Fruit fly (Drosophila melanogaster) whole organism, embryonic: ENCODE results near the gene Dmtn.

Experiments used
- Atf6 ChIP-seq: fragments of 200-800 bp; sonication (Bioruptor generic); IDR thresholded peaks from 2 replicates; pipeline ENCODE4 v1.3.6; 2022; ENCODE audit warnings: missing biosample characterization, missing genetic modification characterization
- Bgb ChIP-seq: fragments of 200-800 bp; sonication (Bioruptor generic); IDR thresholded peaks from 2 replicates; pipeline ENCODE4 v1.3.6; 2022; ENCODE audit warnings: missing biosample characterization, missing genetic modification characterization; ENCODE audit not compliant: partially characterized antibody
- CG10274 ChIP-seq: fragments of 200-800 bp; sonication (Bioruptor generic); optimal IDR thresholded peaks from 3 replicates; lab custom pipeline; 2017; ENCODE audit warnings: missing biosample characterization, mild to moderate bottlenecking, missing genetic modification characterization
- CG10321 ChIP-seq: fragments of 200-800 bp; sonication (Bioruptor generic); IDR thresholded peaks from 2 replicates; pipeline ENCODE4 v1.3.6; 2022; ENCODE audit warnings: missing biosample characterization, missing genetic modification characterization
- CG10543 ChIP-seq: fragments of 200-800 bp; sonication (Bioruptor generic); optimal IDR thresholded peaks from 3 replicates; lab custom pipeline; 2017; ENCODE audit warnings: missing biosample characterization, mild to moderate bottlenecking, missing genetic modification characterization, moderate library complexity
- CG14014 ChIP-seq: fragments of 200-800 bp; sonication (Bioruptor generic); IDR thresholded peaks from 2 replicates; pipeline ENCODE4 v1.3.6; 2022; ENCODE audit warnings: missing biosample characterization, missing genetic modification characterization
- CG14441 ChIP-seq: fragments of 200-800 bp; sonication (Bioruptor generic); IDR thresholded peaks from 2 replicates; pipeline ENCODE4 v1.3.6; 2022; ENCODE audit warnings: missing biosample characterization, missing genetic modification characterization
- CG15601 ChIP-seq: fragments of 200-800 bp; sonication (Bioruptor generic); optimal IDR thresholded peaks from 3 replicates; lab custom pipeline; 2019; ENCODE audit warnings: missing biosample characterization, mild to moderate bottlenecking, missing genetic modification characterization, moderate library complexity
- CG1832 ChIP-seq: fragments of 200-800 bp; sonication (Bioruptor generic); optimal IDR thresholded peaks from 2 replicates; lab custom pipeline; 2017; ENCODE audit warnings: missing biosample characterization, mild to moderate bottlenecking, missing genetic modification characterization, inconsistent platforms
- CG2202 ChIP-seq: fragments of 200-800 bp; sonication (Bioruptor generic); optimal IDR thresholded peaks from 2 replicates; lab custom pipeline; 2018; ENCODE audit warnings: missing biosample characterization, mild to moderate bottlenecking, missing genetic modification characterization
- CG32532 ChIP-seq: fragments of 200-800 bp; sonication (Bioruptor generic); IDR thresholded peaks from 2 replicates; pipeline ENCODE4 v1.3.6; 2022; ENCODE audit warnings: missing biosample characterization, missing genetic modification characterization
- CG32772 ChIP-seq: fragments of 200-800 bp; sonication (Bioruptor generic); IDR thresholded peaks from 2 replicates; pipeline ENCODE4 v1.3.6; 2022; ENCODE audit warnings: missing biosample characterization, missing genetic modification characterization
- CG34422 ChIP-seq: fragments of 200-800 bp; sonication (Bioruptor generic); IDR thresholded peaks from 3 replicates; pipeline ENCODE4 v1.3.6; 2022; ENCODE audit warnings: missing biosample characterization, missing genetic modification characterization
- CG4617 ChIP-seq: fragments of 200-800 bp; sonication (Bioruptor generic); optimal IDR thresholded peaks from 3 replicates; lab custom pipeline; 2016; ENCODE audit warnings: missing biosample characterization, missing genetic modification characterization, borderline replicate concordance
- CG4730 ChIP-seq: fragments of 200-800 bp; sonication (Bioruptor generic); IDR thresholded peaks from 2 replicates; pipeline ENCODE4 v1.3.6; 2022; ENCODE audit warnings: missing biosample characterization, missing genetic modification characterization
- CG6791 ChIP-seq: fragments of 200-800 bp; sonication (Bioruptor generic); IDR thresholded peaks from 3 replicates; pipeline ENCODE4 v1.3.6; 2022; ENCODE audit warnings: missing biosample characterization, missing genetic modification characterization; ENCODE audit not compliant: partially characterized antibody
- CG7745 ChIP-seq: fragments of 200-800 bp; sonication (Bioruptor generic); optimal IDR thresholded peaks from 2 replicates; lab custom pipeline; 2018; ENCODE audit warnings: missing biosample characterization, mild to moderate bottlenecking, missing genetic modification characterization, moderate library complexity
- CG8089 ChIP-seq: fragments of 200-800 bp; sonication (Bioruptor generic); optimal IDR thresholded peaks from 3 replicates; lab custom pipeline; 2016; ENCODE audit warnings: missing biosample characterization, missing genetic modification characterization
- CG8290 ChIP-seq, 3 experiments: fragments of 200-800 bp; sonication (Bioruptor generic); optimal IDR thresholded peaks; 2 replicates each; lab custom pipeline; 2016 to 2019; ENCODE audit warnings: missing biosample characterization in 3 of 3, missing genetic modification characterization in 3 of 3, mild to moderate bottlenecking in 2 of 3, moderate library complexity in 1 of 3
- CG8765 ChIP-seq: fragments of 200-800 bp; sonication (Bioruptor generic); IDR thresholded peaks from 2 replicates; pipeline ENCODE4 v1.3.6; 2022; ENCODE audit warnings: missing biosample characterization, missing genetic modification characterization
- Dek ChIP-seq: fragments of 200-800 bp; sonication (Bioruptor generic); optimal IDR thresholded peaks from 3 replicates; lab custom pipeline; 2019; ENCODE audit warnings: missing biosample characterization, mild to moderate bottlenecking, missing genetic modification characterization, moderate library complexity
- Fer1 ChIP-seq: fragments of 200-800 bp; sonication (Bioruptor generic); optimal IDR thresholded peaks from 2 replicates; lab custom pipeline; 2017; ENCODE audit warnings: missing biosample characterization, mild to moderate bottlenecking, missing genetic modification characterization
- Gug ChIP-seq: fragments of 200-800 bp; sonication (Bioruptor generic); IDR thresholded peaks from 4 replicates; pipeline ENCODE4 v1.3.6; 2022; ENCODE audit warnings: missing biosample characterization, missing genetic modification characterization
- Hr39 ChIP-seq: fragments of >200 bp; optimal IDR thresholded peaks from 2 replicates; lab custom pipeline; 2017
- Hr78 ChIP-seq, 2 experiments: fragments of 200-800 bp in 1 of 2; fragments of >200 bp in 1 of 2; sonication (Bioruptor generic) in 1 of 2; optimal IDR thresholded peaks; 2 replicates each; lab custom pipeline; 2017 to 2019; ENCODE audit warnings: missing biosample characterization in 2 of 2, missing genetic modification characterization in 2 of 2, mild to moderate bottlenecking in 1 of 2, moderate library complexity in 1 of 2
- Med ChIP-seq: fragments of 200-800 bp; sonication (Bioruptor generic); peaks from one replicate; lab custom pipeline; 2016; ENCODE audit warnings: missing biosample characterization, missing genetic modification characterization, mild to moderate bottlenecking, inconsistent platforms, moderate library complexity
- Pdp1 ChIP-seq, 2 experiments: fragments of 200-800 bp; sonication (Bioruptor generic); optimal IDR thresholded peaks; 3 replicates each; lab custom pipeline; 2016; ENCODE audit warnings: missing biosample characterization in 2 of 2, missing genetic modification characterization in 2 of 2, mild to moderate bottlenecking in 1 of 2, moderate library complexity in 1 of 2
- Poxn ChIP-seq: fragments of 200-800 bp; sonication (Bioruptor generic); IDR thresholded peaks from 2 replicates; pipeline ENCODE4 v1.3.6; 2022; ENCODE audit warnings: missing biosample characterization, missing genetic modification characterization
- Trl ChIP-seq, 3 experiments: fragments of >200 bp in 2 of 3; fragments of 200-800 bp in 1 of 3; sonication (Bioruptor generic) in 1 of 3; optimal IDR thresholded peaks; 2 replicates in 1 of 3; 3 replicates in 2 of 3; lab custom pipeline; 2016 to 2017; ENCODE audit warnings: missing biosample characterization in 1 of 3, missing genetic modification characterization in 1 of 3
- amos ChIP-seq: fragments of 200-800 bp; sonication (Bioruptor generic); IDR thresholded peaks from 2 replicates; pipeline ENCODE4 v1.3.6; 2022; ENCODE audit warnings: missing biosample characterization, missing genetic modification characterization; ENCODE audit not compliant: partially characterized antibody
- az2 ChIP-seq: fragments of 200-800 bp; sonication (Bioruptor generic); optimal IDR thresholded peaks from 3 replicates; lab custom pipeline; 2016; ENCODE audit warnings: missing biosample characterization, missing genetic modification characterization
- cad ChIP-seq: fragments of >200 bp; optimal IDR thresholded peaks from 2 replicates; lab custom pipeline; 2017; ENCODE audit warnings: missing biosample characterization, missing genetic modification characterization
- crol ChIP-seq: fragments of 200-800 bp; sonication (Bioruptor generic); IDR thresholded peaks from 2 replicates; pipeline ENCODE4 v1.3.6; 2022; ENCODE audit warnings: missing biosample characterization, missing genetic modification characterization
- esg ChIP-seq: fragments of 200-800 bp; sonication (Bioruptor generic); conservative IDR thresholded peaks from 2 replicates; pipeline ENCODE4 v1.3.6; 2022; ENCODE audit warnings: missing biosample characterization, missing genetic modification characterization
- gcm2 ChIP-seq: fragments of 200-800 bp; sonication (Bioruptor generic); optimal IDR thresholded peaks from 2 replicates; lab custom pipeline; 2016; ENCODE audit warnings: missing biosample characterization, missing genetic modification characterization
- hbn ChIP-seq: fragments of 200-800 bp; sonication (Bioruptor generic); IDR thresholded peaks from 2 replicates; pipeline ENCODE4 v1.3.6; 2022; ENCODE audit warnings: missing biosample characterization, missing genetic modification characterization; ENCODE audit not compliant: partially characterized antibody
- kah ChIP-seq: fragments of 200-800 bp; sonication (Bioruptor generic); optimal IDR thresholded peaks from 2 replicates; lab custom pipeline; 2018; ENCODE audit warnings: missing biosample characterization, mild to moderate bottlenecking, missing genetic modification characterization
- lilli ChIP-seq: fragments of 200-800 bp; sonication (Bioruptor generic); optimal IDR thresholded peaks from 3 replicates; lab custom pipeline; 2016; ENCODE audit warnings: missing biosample characterization, missing genetic modification characterization
- nau ChIP-seq: fragments of 200-800 bp; sonication (Bioruptor generic); optimal IDR thresholded peaks from 3 replicates; lab custom pipeline; 2017; ENCODE audit warnings: missing biosample characterization, mild to moderate bottlenecking, missing genetic modification characterization, missing genetic modification reagents
- row ChIP-seq: fragments of 200-800 bp; sonication (Bioruptor generic); IDR thresholded peaks from 3 replicates; pipeline ENCODE4 v1.3.6; 2022; ENCODE audit warnings: missing biosample characterization, missing genetic modification characterization
- sens ChIP-seq: fragments of 200-800 bp; sonication (Bioruptor generic); peaks from one replicate; lab custom pipeline; 2016; ENCODE audit warnings: missing biosample characterization, missing genetic modification characterization
- tll ChIP-seq, 2 experiments: fragments of 200-800 bp in 1 of 2; fragments of >200 bp in 1 of 2; sonication (Bioruptor generic) in 1 of 2; optimal IDR thresholded peaks; 2 replicates each; lab custom pipeline; 2017 to 2019; ENCODE audit warnings: missing biosample characterization in 2 of 2, missing genetic modification characterization in 2 of 2, mild to moderate bottlenecking in 1 of 2, moderate library complexity in 1 of 2
- tup ChIP-seq: fragments of 200-800 bp; sonication (Bioruptor generic); optimal IDR thresholded peaks from 2 replicates; lab custom pipeline; 2016; ENCODE audit warnings: missing biosample characterization, mild to moderate bottlenecking, missing genetic modification characterization, moderate library complexity
- vvl ChIP-seq: fragments of 200-800 bp; sonication (Bioruptor generic); IDR thresholded peaks from 2 replicates; pipeline ENCODE4 v1.3.6; 2022; ENCODE audit warnings: missing biosample characterization, missing genetic modification characterization
- yki ChIP-seq: fragments of >200 bp; optimal IDR thresholded peaks from 3 replicates; lab custom pipeline; 2018
- z ChIP-seq: fragments of 200-800 bp; sonication (Bioruptor generic); IDR thresholded peaks from 3 replicates; pipeline ENCODE4 v1.3.6; 2022; ENCODE audit warnings: missing biosample characterization, missing genetic modification characterization

The Dmtn gene

DNA sequence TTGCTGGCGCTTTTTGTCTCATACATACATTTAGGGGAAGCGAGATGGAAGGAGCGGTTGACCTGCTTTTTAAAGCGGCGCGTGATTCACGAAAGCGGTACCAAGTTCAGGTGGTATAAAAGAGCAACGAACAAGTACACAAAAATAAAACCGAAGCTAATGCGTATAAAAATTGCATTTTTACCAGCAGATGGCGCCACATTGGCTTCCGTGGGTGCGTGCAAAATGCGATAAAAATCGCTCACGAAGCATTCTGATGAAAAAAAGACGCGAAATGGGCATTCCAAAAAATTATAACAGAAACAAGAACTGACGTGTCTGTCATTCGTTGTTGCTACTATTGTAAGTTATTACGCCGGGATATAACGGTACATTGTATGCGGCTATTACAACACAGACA is 17.4 kb upstream of the Dmtn start (continued):
- TF ChIP-seq Dek (tag; lab: Kevin White, UChicago) = no peak
- TF ChIP-seq Poxn (GFP tag; lab: Robert Waterston, UW) = no peak
- no peak for TF ChIP-seq CG34422 (GFP tag; lab: Robert Waterston, UW)
- TF ChIP-seq esg (GFP tag; lab: Robert Waterston, UW) = no peak
- TF ChIP-seq gcm2 (GFP tag; lab: Kevin White, UChicago) = no peak
- peak; percentile 22 for TF ChIP-seq CG10543

DNA sequence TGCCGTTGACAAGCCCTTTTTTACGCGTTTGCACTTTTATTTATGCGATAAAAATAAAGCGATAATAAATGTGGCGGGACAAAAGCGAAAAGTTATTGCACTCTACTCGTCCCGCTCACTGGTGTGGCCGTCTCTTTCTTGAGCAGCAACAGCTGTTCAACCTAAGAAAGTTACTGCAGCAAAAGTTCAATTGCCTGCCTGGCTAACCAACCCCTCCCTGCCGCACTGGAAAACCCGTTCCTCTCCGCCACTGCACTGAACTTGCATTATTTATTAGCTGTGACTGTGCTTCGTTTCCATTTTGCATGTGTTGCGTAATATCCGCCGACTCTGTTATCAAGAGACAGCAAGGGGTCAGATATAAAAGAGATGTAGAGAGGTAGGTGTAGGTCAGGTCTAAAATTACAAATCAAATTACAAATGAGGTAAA is 16.0 kb upstream of the Dmtn start:
- TF ChIP-seq Gug (no peak), Bgb (0 out of 2 replicates have a peak, but pooled peaks have one; percentile 15), Pdp1 (GFP tag; optimal IDR thresholded peaks at IDR 0.05; lab: Kevin White, UChicago) (peak in 1 of 2 experiments; percentile 77), vvl (GFP tag; lab: Robert Waterston, UW) (peak; percentile 55), CG8765 (GFP tag; lab: Robert Waterston, UW) (no peak), CG10321 (GFP tag; lab: Robert Waterston, UW) (peak; percentile 25; the same call in 1 of the 2 replicates), sens (GFP tag; lab: Kevin White, UChicago) (peak; percentile 63), CG1832 (GFP tag; lab: Kevin White, UChicago) (peak; percentile 38), crol (GFP tag; lab: Robert Waterston, UW) (peak; percentile 24; the same call in 1 of the 2 replicates), Hr78 (GFP tag; optimal IDR thresholded peaks at IDR 0.05; lab: Kevin White, UChicago) (peak in 1 of 2 experiments; percentile 66), z (GFP tag; lab: Robert Waterston, UW) (0 out of 3 replicates have a peak, but pooled peaks have one; percentile 9), kah (GFP tag; lab: Kevin White, UChicago) (no peak)
- TF ChIP-seq, all 482 proteins: peak for 9

dm6 chr3R:6421263-6421662 is 15.6 kb upstream of the Dmtn start:
- TF ChIP-seq yki (lab: Kevin White, UChicago) = no peak
- no peak for TF ChIP-seq CG4730 (GFP tag; lab: Robert Waterston, UW)
- peak in 1 of 2 experiments; percentile 72 for TF ChIP-seq tll (GFP tag; optimal IDR thresholded peaks at IDR 0.05; lab: Kevin White, UChicago)
- TF ChIP-seq CG8290 (GFP tag; optimal IDR thresholded peaks at IDR 0.05; lab: Kevin White, UChicago) = no peak
- TF ChIP-seq CG8290 (tag; optimal IDR thresholded peaks at IDR 0.05; lab: Kevin White, UChicago) = no peak
- no peak for TF ChIP-seq CG7745
- TF ChIP-seq az2 (GFP tag; lab: Kevin White, UChicago) = no peak
- no peak for TF ChIP-seq CG14441 (GFP tag; lab: Robert Waterston, UW)
- peak; percentile 78 for TF ChIP-seq cad (GFP tag; lab: Kevin White, UChicago)
- TF ChIP-seq CG15601 = no peak
- no peak for TF ChIP-seq hbn (GFP tag; lab: Robert Waterston, UW)
- no peak for TF ChIP-seq CG32772
- TF ChIP-seq Med (GFP tag; lab: Kevin White, UChicago) = peak; percentile 45
- TF ChIP-seq esg (GFP tag; lab: Robert Waterston, UW) = no peak

DNA sequence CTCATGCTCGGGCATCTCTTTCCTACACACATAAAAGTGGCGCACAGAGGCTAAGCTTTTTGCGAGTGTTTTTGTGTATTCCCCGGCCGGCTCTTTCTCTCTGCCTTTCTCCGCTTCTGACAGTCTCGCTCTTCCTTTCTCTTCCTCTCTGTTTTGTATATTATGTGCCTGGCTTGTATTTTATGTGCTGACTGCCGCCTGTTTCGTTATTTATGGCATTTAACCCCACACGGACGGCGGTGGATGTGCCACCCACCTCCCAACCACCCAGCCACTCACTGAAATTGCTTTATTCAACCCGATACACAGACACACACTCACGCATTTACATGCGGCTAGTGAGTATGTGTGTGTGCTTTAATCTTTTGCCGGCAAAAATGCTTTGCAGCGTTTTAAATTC is 14.2 kb upstream of the Dmtn start:
- TF ChIP-seq CG8089 (GFP tag; lab: Kevin White, UChicago) (no peak), CG8765 (GFP tag; lab: Robert Waterston, UW) (no peak), CG32532 (GFP tag; lab: Robert Waterston, UW) (0 out of 2 replicates have a peak, but pooled peaks have one; percentile 12), Atf6 (GFP tag; lab: Robert Waterston, UW) (no peak), amos (GFP tag; lab: Robert Waterston, UW) (no peak), Trl (optimal IDR thresholded peaks at IDR 0.05; lab: Kevin White, UChicago) (peak; percentile 48 to 67), Trl (GFP tag; optimal IDR thresholded peaks at IDR 0.05; lab: Kevin White, UChicago) (no peak), CG2202 (no peak), Fer1 (GFP tag; lab: Kevin White, UChicago) (no peak), gcm2 (GFP tag; lab: Kevin White, UChicago) (no peak), tup (GFP tag; lab: Kevin White, UChicago) (no peak), CG32772 (no peak), Med (GFP tag; lab: Kevin White, UChicago) (peak; percentile 82), row (peak; percentile 21; the same call in 1 of the 3 replicates), CG6791 (GFP tag; lab: Robert Waterston, UW) (no peak), CG14014 (GFP tag; lab: Robert Waterston, UW) (no peak), CG10274 (GFP tag; lab: Kevin White, UChicago) (no peak), Hr39 (lab: Kevin White, UChicago) (no peak), nau (GFP tag; lab: Kevin White, UChicago) (no peak), CG4617 (no peak), lilli (GFP tag; lab: Kevin White, UChicago) (no peak)
